Worm (Caenorhabditis elegans) whole organism, early embryonic: ENCODE results near the gene gsnl-1.

ENCODE experiments used
- B0310.2 ChIP-seq: sonication (generic microtip); optimal IDR thresholded peaks from 2 replicates; lab custom pipeline; 2016; ENCODE audit warnings: mild to moderate bottlenecking, missing genetic modification characterization, missing compliant biosample characterization
- F13C5.2 ChIP-seq: sonication (generic microtip); optimal IDR thresholded peaks from 2 replicates; lab custom pipeline; 2017; ENCODE audit warnings: mild to moderate bottlenecking, missing genetic modification characterization, inconsistent platforms, missing compliant biosample characterization
- aly-1 ChIP-seq: sonication (generic microtip); optimal IDR thresholded peaks from 2 replicates; lab custom pipeline; 2016; ENCODE audit warnings: missing genetic modification characterization, missing compliant biosample characterization
- ama-1 ChIP-seq: fragments of 150-350 bp; optimal IDR thresholded peaks from 2 replicates; lab custom pipeline; 2014
- ceh-13 ChIP-seq: fragments of 200-800 bp; sonication (Bioruptor generic); optimal IDR thresholded peaks from 2 replicates; lab custom pipeline; 2018; ENCODE audit warnings: mild to moderate bottlenecking, missing genetic modification characterization, missing compliant biosample characterization
- ceh-36 ChIP-seq: sonication (generic microtip); optimal IDR thresholded peaks from 2 replicates; lab custom pipeline; 2016; ENCODE audit warnings: missing genetic modification characterization, inconsistent platforms, missing compliant biosample characterization
- ets-7 ChIP-seq: sonication (generic microtip); optimal IDR thresholded peaks from 2 replicates; lab custom pipeline; 2016; ENCODE audit warnings: missing genotype, missing genetic modification characterization, missing compliant biosample characterization
- flt-1 ChIP-seq: fragments of 200-800 bp; sonication (Bioruptor generic); IDR thresholded peaks from 2 replicates; pipeline ENCODE4 v1.3.6; 2022; ENCODE audit warnings: missing genetic modification characterization, missing compliant biosample characterization
- hmbx-1 ChIP-seq: sonication (generic microtip); optimal IDR thresholded peaks from 2 replicates; lab custom pipeline; 2016; ENCODE audit warnings: mild to moderate bottlenecking, missing genetic modification characterization, missing compliant biosample characterization
- hmg-4 ChIP-seq: fragments of 200-800 bp; sonication (Bioruptor generic); optimal IDR thresholded peaks from 2 replicates; lab custom pipeline; 2018; ENCODE audit warnings: mild to moderate bottlenecking, missing genetic modification characterization, missing compliant biosample characterization
- hnd-1 ChIP-seq: sonication (generic microtip); optimal IDR thresholded peaks from 2 replicates; lab custom pipeline; 2016; ENCODE audit warnings: missing genetic modification characterization, missing compliant biosample characterization
- pes-1 ChIP-seq: fragments of 200-800 bp; sonication (Bioruptor generic); IDR thresholded peaks from 2 replicates; pipeline ENCODE4 v1.3.6; 2022; ENCODE audit warnings: missing genetic modification reagents, missing genetic modification characterization, missing compliant biosample characterization
- scrt-1 ChIP-seq: fragments of 200-800 bp; sonication (Bioruptor generic); IDR thresholded peaks from 2 replicates; pipeline ENCODE4 v1.3.6; 2022; ENCODE audit warnings: missing genetic modification characterization, missing compliant biosample characterization
- sea-1 ChIP-seq: fragments of 200-800 bp; sonication (Bioruptor generic); conservative IDR thresholded peaks from 2 replicates; pipeline ENCODE4 v1.3.6; 2022; ENCODE audit warnings: missing genetic modification characterization, missing compliant biosample characterization
- tbx-11 ChIP-seq: fragments of 200-800 bp; sonication (Bioruptor generic); IDR thresholded peaks from 2 replicates; pipeline ENCODE4 v1.3.6; 2022; ENCODE audit warnings: missing genetic modification characterization, missing compliant biosample characterization
- tbx-37 ChIP-seq: fragments of 200-800 bp; sonication (Bioruptor generic); conservative IDR thresholded peaks from 2 replicates; pipeline ENCODE4 v1.3.6; 2022; ENCODE audit warnings: missing genetic modification reagents, missing genetic modification characterization, missing compliant biosample characterization
- tra-4 ChIP-seq: sonication (generic microtip); optimal IDR thresholded peaks from 2 replicates; lab custom pipeline; 2017; ENCODE audit warnings: missing genetic modification characterization, missing compliant biosample characterization

gsnl-1 gene

ce11 chrV:9509597-9509996 is 12.8 kb downstream of the gsnl-1 start:
- TF ChIP-seq aly-1 (tag; lab: Kevin White, UChicago), result no peak
- no peak for TF ChIP-seq pes-1 (GFP tag; lab: Robert Waterston, UW)
- TF ChIP-seq hmbx-1 (tag; lab: Kevin White, UChicago), result no peak

- TF ChIP-seq tbx-11 (no peak), hnd-1 (tag; lab: Kevin White, UChicago) (no peak), aly-1 (tag; lab: Kevin White, UChicago) (no peak), ceh-13 (GFP tag; lab: Kevin White, UChicago) (no peak), hmg-4 (GFP tag; lab: Kevin White, UChicago) (no peak), pes-1 (GFP tag; lab: Robert Waterston, UW) (no peak), ama-1 (no peak), ceh-36 (tag; lab: Kevin White, UChicago) (no peak), tbx-37 (no peak), B0310.2 (tag; lab: Kevin White, UChicago) (no peak), tra-4 (tag; lab: Kevin White, UChicago) (no peak), flt-1 (no peak), sea-1 (GFP tag; lab: Robert Waterston, UW) (no peak), ets-7 (tag; lab: Kevin White, UChicago) (no peak), scrt-1 (GFP tag; lab: Robert Waterston, UW) (no peak)
Observed at ce11 chrV:9513590-9513989, 16.7 kb downstream of the gsnl-1 start, which contains the start of gene eif-2Bdelta. TSS of gene eif-2Bdelta (plus strand) at chrV:9513824.

ce11 chrV:9516280-9516679 is 19.4 kb downstream of the gsnl-1 start:
- TF ChIP-seq hnd-1 (tag; lab: Kevin White, UChicago), result no peak
- TF ChIP-seq hmg-4 (GFP tag; lab: Kevin White, UChicago), result no peak
- TF ChIP-seq sea-1 (GFP tag; lab: Robert Waterston, UW), result no peak
- TF ChIP-seq ceh-36 (tag; lab: Kevin White, UChicago), result no peak
- TF ChIP-seq ama-1, result no peak
- TF ChIP-seq tbx-37, result no peak
- TF ChIP-seq tra-4 (tag; lab: Kevin White, UChicago), result no peak
- TF ChIP-seq aly-1 (tag; lab: Kevin White, UChicago), result no peak
- TF ChIP-seq flt-1, result no peak

- no peak for TF ChIP-seq scrt-1 (GFP tag; lab: Robert Waterston, UW)
- no peak for TF ChIP-seq aly-1 (tag; lab: Kevin White, UChicago)
- TF ChIP-seq sea-1 (GFP tag; lab: Robert Waterston, UW), result no peak
- no peak for TF ChIP-seq ets-7 (tag; lab: Kevin White, UChicago)
- no peak for TF ChIP-seq ceh-13 (GFP tag; lab: Kevin White, UChicago)
- no peak for TF ChIP-seq tra-4 (tag; lab: Kevin White, UChicago)
- TF ChIP-seq tbx-11, result no peak
- no peak for TF ChIP-seq tbx-37
- no peak for TF ChIP-seq hmg-4 (GFP tag; lab: Kevin White, UChicago)
- no peak for TF ChIP-seq hnd-1 (tag; lab: Kevin White, UChicago)
- TF ChIP-seq B0310.2 (tag; lab: Kevin White, UChicago), result no peak
- no peak for TF ChIP-seq pes-1 (GFP tag; lab: Robert Waterston, UW)
- no peak for TF ChIP-seq hmbx-1 (tag; lab: Kevin White, UChicago)
- no peak for TF ChIP-seq F13C5.2 (tag; lab: Kevin White, UChicago)
Observed at ce11 chrV:9518832-9519231, 22.0 kb downstream of the gsnl-1 start, which contains the start of gene C50F4.8. TSS of gene C50F4.8 (minus strand) at chrV:9518859.

ce11 chrV:9521697-9522096 is 24.9 kb downstream of the gsnl-1 start:
- no peak for TF ChIP-seq F13C5.2 (tag; lab: Kevin White, UChicago)
- no peak for TF ChIP-seq flt-1
- TF ChIP-seq ceh-13 (GFP tag; lab: Kevin White, UChicago), result no peak
- TF ChIP-seq pes-1 (GFP tag; lab: Robert Waterston, UW), result no peak
- TF ChIP-seq hnd-1 (tag; lab: Kevin White, UChicago), result no peak
- TF ChIP-seq tbx-11, result no peak
- no peak for TF ChIP-seq hmbx-1 (tag; lab: Kevin White, UChicago)
- no peak for TF ChIP-seq tbx-37
- TF ChIP-seq ceh-36 (tag; lab: Kevin White, UChicago), result no peak
- TF ChIP-seq scrt-1 (GFP tag; lab: Robert Waterston, UW), result no peak
- TF ChIP-seq ama-1, result no peak
- no peak for TF ChIP-seq aly-1 (tag; lab: Kevin White, UChicago)
- TF ChIP-seq tra-4 (tag; lab: Kevin White, UChicago), result no peak

ce11 chrV:9524099-9524498 is 27.3 kb downstream of the gsnl-1 start, which contains the start of gene C50F4.9:
TSS of gene C50F4.9 (minus strand) at chrV:9524199.
- TF ChIP-seq B0310.2 (tag; lab: Kevin White, UChicago), result no peak
- no peak for TF ChIP-seq ceh-13 (GFP tag; lab: Kevin White, UChicago)
- no peak for TF ChIP-seq flt-1
- no peak for TF ChIP-seq hnd-1 (tag; lab: Kevin White, UChicago)
- no peak for TF ChIP-seq ets-7 (tag; lab: Kevin White, UChicago)
- TF ChIP-seq pes-1 (GFP tag; lab: Robert Waterston, UW), result no peak
- no peak for TF ChIP-seq hmbx-1 (tag; lab: Kevin White, UChicago)
- TF ChIP-seq aly-1 (tag; lab: Kevin White, UChicago), result no peak
- no peak for TF ChIP-seq tra-4 (tag; lab: Kevin White, UChicago)
- TF ChIP-seq sea-1 (GFP tag; lab: Robert Waterston, UW), result no peak
- no peak for TF ChIP-seq tbx-37
- no peak for TF ChIP-seq F13C5.2 (tag; lab: Kevin White, UChicago)
- no peak for TF ChIP-seq ama-1
- TF ChIP-seq scrt-1 (GFP tag; lab: Robert Waterston, UW), result no peak
- no peak for TF ChIP-seq tbx-11
- no peak for TF ChIP-seq hmg-4 (GFP tag; lab: Kevin White, UChicago)
- TF ChIP-seq ceh-36 (tag; lab: Kevin White, UChicago), result no peak

ce11 chrV:9526470-9526869 is 29.6 kb downstream of the gsnl-1 start, which contains the start of gene C50F4.1:
TSS of gene C50F4.1 (plus strand) at chrV:9526793.
- TF ChIP-seq ama-1 (no peak), hmg-4 (GFP tag; lab: Kevin White, UChicago) (no peak), scrt-1 (GFP tag; lab: Robert Waterston, UW) (no peak), aly-1 (tag; lab: Kevin White, UChicago) (no peak), F13C5.2 (tag; lab: Kevin White, UChicago) (no peak), tbx-11 (no peak), ceh-13 (GFP tag; lab: Kevin White, UChicago) (no peak), hmbx-1 (tag; lab: Kevin White, UChicago) (no peak), tra-4 (tag; lab: Kevin White, UChicago) (no peak), ceh-36 (tag; lab: Kevin White, UChicago) (no peak)
